Comparison of ENCODE assay signal across 1 fruit fly cellular context in genomic region chr3R:22042283-22042875, dm6.
TF ChIP-seq lines count a peak whose summit lies in the region.

No protein-coding gene starts in this region.

TF ChIP-seq in whole organism, embryonic, 481 proteins besides CTCF, POLR2A, EP300 and RAD21 (continued from another document):
- TF ChIP-seq sd (tag; optimal IDR thresholded peaks at IDR 0.05; lab: Kevin White, UChicago) = peak; percentile 95
- TF ChIP-seq zen2 (GFP tag; IDR thresholded peaks at IDR 0.05; lab: Robert Waterston, UW; ENCODE audit: partially characterized antibody) = peak; percentile 23; the same call in 1 of the 3 replicates
- peak; percentile 12 for TF ChIP-seq CG8924 (tag; optimal IDR thresholded peaks at IDR 0.05; lab: Kevin White, UChicago)
- 0 out of 2 replicates have a peak, but pooled peaks have one; percentile 6 for TF ChIP-seq CG31441 (GFP tag; IDR thresholded peaks at IDR 0.05; lab: Robert Waterston, UW)
- no peak for TF ChIP-seq CkIIα-i1 (GFP tag; IDR thresholded peaks at IDR 0.05; lab: Robert Waterston, UW)
- TF ChIP-seq lbe (GFP tag; optimal IDR thresholded peaks at IDR 0.05; lab: Kevin White, UChicago) = peak; percentile 27
- TF ChIP-seq corto (GFP tag; optimal IDR thresholded peaks at IDR 0.05; lab: Kevin White, UChicago) = peak; percentile 31
- TF ChIP-seq Ptx1 (GFP tag; IDR thresholded peaks at IDR 0.05; lab: Robert Waterston, UW) = no peak
- TF ChIP-seq yki (optimal IDR thresholded peaks at IDR 0.05; lab: Kevin White, UChicago) = peak; percentile 71
- TF ChIP-seq Trl (optimal IDR thresholded peaks at IDR 0.05; lab: Kevin White, UChicago) = peak; percentile 78 to 92
- no peak for TF ChIP-seq Trl (GFP tag; optimal IDR thresholded peaks at IDR 0.05; lab: Kevin White, UChicago)
- peak; percentile 73 for TF ChIP-seq cg (GFP tag; optimal IDR thresholded peaks at IDR 0.05; lab: Kevin White, UChicago)
- TF ChIP-seq CG12155 (GFP tag; optimal IDR thresholded peaks at IDR 0.05; lab: Kevin White, UChicago) = no peak
- no peak for TF ChIP-seq sc (optimal IDR thresholded peaks at IDR 0.05; lab: Kevin White, UChicago)
- TF ChIP-seq sc (GFP tag; optimal IDR thresholded peaks at IDR 0.05; lab: Kevin White, UChicago) = no peak
- peak; percentile 2 for TF ChIP-seq Deaf1 (tag; optimal IDR thresholded peaks at IDR 0.05; lab: Kevin White, UChicago)
- TF ChIP-seq CG10209 (GFP tag; optimal IDR thresholded peaks at IDR 0.05; lab: Kevin White, UChicago) = no peak
